Fruit fly (Drosophila melanogaster) whole organism, prepupa: ENCODE results near the gene santa-maria.

Experiments used
- Blimp-1 ChIP-seq: fragments of 200-800 bp; sonication (Bioruptor generic); optimal IDR thresholded peaks from 3 replicates; lab custom pipeline; 2017; ENCODE audit warnings: missing biosample characterization, missing genetic modification characterization, mild to moderate bottlenecking, moderate library complexity, missing genetic modification reagents
- Lpt ChIP-seq: fragments of 200-800 bp; sonication (Bioruptor generic); optimal IDR thresholded peaks from 3 replicates; lab custom pipeline; 2016; ENCODE audit warnings: missing biosample characterization, missing genetic modification characterization
- Sox14 ChIP-seq: fragments of 200-800 bp; sonication (Bioruptor generic); optimal IDR thresholded peaks from 3 replicates; lab custom pipeline; 2016; ENCODE audit warnings: missing biosample characterization, missing genetic modification characterization
- Sox15 ChIP-seq: fragments of 200-800 bp; sonication (Bioruptor generic); optimal IDR thresholded peaks from 3 replicates; lab custom pipeline; 2016; ENCODE audit warnings: missing biosample characterization, missing genetic modification characterization
- acj6 ChIP-seq: fragments of 200-800 bp; sonication (Bioruptor generic); optimal IDR thresholded peaks from 3 replicates; lab custom pipeline; 2016; ENCODE audit warnings: missing biosample characterization, missing genetic modification characterization
- cyc ChIP-seq: fragments of 200-800 bp; sonication (Bioruptor generic); optimal IDR thresholded peaks from 3 replicates; lab custom pipeline; 2016; ENCODE audit warnings: missing biosample characterization, missing genetic modification characterization

- no peak for TF ChIP-seq Blimp-1 (GFP tag; lab: Kevin White, UChicago)
- no peak for TF ChIP-seq Lpt (GFP tag; lab: Kevin White, UChicago)
- TF ChIP-seq acj6 = no peak
- no peak for TF ChIP-seq Sox15
- TF ChIP-seq cyc = no peak
- TF ChIP-seq Sox14 (GFP tag; lab: Kevin White, UChicago) = no peak
Observed at dm6 chr2L:7435475-7435874, 15.6 kb downstream of the santa-maria start.
